4 worm cellular contexts compared by ENCODE assay signal in the genomic region with DNA sequence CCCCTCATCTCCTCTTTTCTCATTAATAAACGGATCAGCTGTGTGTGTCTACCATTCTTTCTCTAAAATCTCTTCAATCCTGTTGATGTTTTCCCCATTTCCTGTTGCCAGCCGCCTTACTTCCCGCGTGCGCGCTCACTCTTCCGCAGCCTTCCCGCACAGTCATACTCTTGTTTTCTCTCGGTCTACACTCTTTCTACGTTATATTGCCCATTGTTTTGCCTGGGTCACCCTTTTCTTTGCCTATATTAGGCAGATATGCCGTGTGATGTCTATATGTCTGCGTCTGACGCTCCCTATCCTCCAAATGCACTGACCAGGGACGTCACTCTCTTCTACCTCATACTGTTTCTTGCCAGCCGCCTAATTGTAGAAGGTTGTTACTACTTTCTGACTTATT.
TF ChIP-seq lines count a peak whose summit lies in the region.

No protein-coding gene starts in this region.

TF ChIP-seq in whole organism, L2 larva, 48 proteins besides CTCF, POLR2A, EP300 and RAD21 (continues in another document):
- TF ChIP-seq elt-1 (tag; optimal IDR thresholded peaks at IDR 0.05; lab: Kevin White, UChicago) (no peak), elt-3 (tag; optimal IDR thresholded peaks at IDR 0.05; lab: Kevin White, UChicago) (no peak), peb-1 (tag; optimal IDR thresholded peaks at IDR 0.05; lab: Kevin White, UChicago) (peak; percentile 95), F13H6.1 (tag; optimal IDR thresholded peaks at IDR 0.05; lab: Kevin White, UChicago) (peak; percentile 41), ztf-4 (tag; optimal IDR thresholded peaks at IDR 0.05; lab: Kevin White, UChicago) (no peak), ceh-16 (tag; optimal IDR thresholded peaks at IDR 0.05; lab: Kevin White, UChicago) (no peak), C34F6.9 (tag; optimal IDR thresholded peaks at IDR 0.05; lab: Kevin White, UChicago) (peak; percentile 29), Y55F3AM.14 (GFP tag; optimal IDR thresholded peaks at IDR 0.05; lab: Kevin White, UChicago) (peak; percentile 23), aly-2 (tag; optimal IDR thresholded peaks at IDR 0.05; lab: Kevin White, UChicago) (no peak), skn-1 (tag; optimal IDR thresholded peaks at IDR 0.05; lab: Kevin White, UChicago) (no peak), lin-11 (tag; optimal IDR thresholded peaks at IDR 0.05; lab: Kevin White, UChicago) (no peak), unc-39 (tag; optimal IDR thresholded peaks at IDR 0.05; lab: Kevin White, UChicago) (no peak), nhr-25 (tag; optimal IDR thresholded peaks at IDR 0.05; lab: Kevin White, UChicago) (peak; percentile 73), ama-1 (optimal IDR thresholded peaks at IDR 0.05; lab: Kevin White, UChicago) (no peak), mdl-1 (tag; optimal IDR thresholded peaks at IDR 0.05; lab: Kevin White, UChicago) (peak in 1 of 2 experiments; percentile 29), lsy-2 (tag; optimal IDR thresholded peaks at IDR 0.05; lab: Kevin White, UChicago) (peak in 1 of 2 experiments; percentile 40), zag-1 (tag; optimal IDR thresholded peaks at IDR 0.05; lab: Kevin White, UChicago) (no peak), nhr-6 (tag; optimal IDR thresholded peaks at IDR 0.05; lab: Kevin White, UChicago) (no peak), nhr-21 (tag; optimal IDR thresholded peaks at IDR 0.05; lab: Kevin White, UChicago) (peak; percentile 67), lin-39 (tag; optimal IDR thresholded peaks at IDR 0.05; lab: Kevin White, UChicago) (no peak), sma-9 (GFP tag; optimal IDR thresholded peaks at IDR 0.05; lab: Kevin White, UChicago) (no peak), sma-9 (tag; optimal IDR thresholded peaks at IDR 0.05; lab: Kevin White, UChicago) (no peak), mbf-1 (tag; optimal IDR thresholded peaks at IDR 0.05; lab: Kevin White, UChicago) (no peak)

TF ChIP-seq in whole organism, L4 larva, 104 proteins besides CTCF, POLR2A, EP300 and RAD21 (continues in another document):
- TF ChIP-seq nhr-6 (tag; optimal IDR thresholded peaks at IDR 0.05; lab: Kevin White, UChicago) (peak; percentile 17), mep-1 (tag; optimal IDR thresholded peaks at IDR 0.05; lab: Kevin White, UChicago) (peak; percentile 38), mxl-3 (GFP tag; optimal IDR thresholded peaks at IDR 0.05; lab: Kevin White, UChicago) (peak; percentile 82), spr-1 (tag; optimal IDR thresholded peaks at IDR 0.05; lab: Kevin White, UChicago) (peak; percentile 45), ceh-20 (GFP tag; IDR thresholded peaks at IDR 0.05; lab: Robert Waterston, UW) (no peak), rbr-2 (tag; optimal IDR thresholded peaks at IDR 0.05; lab: Kevin White, UChicago) (peak; percentile 28), lim-7 (GFP tag; IDR thresholded peaks at IDR 0.05; lab: Robert Waterston, UW) (no peak), hmg-1.1 (GFP tag; IDR thresholded peaks at IDR 0.05; lab: Robert Waterston, UW) (peak; percentile 29; the same call in 1 of the 2 replicates), nhr-111 (GFP tag; optimal IDR thresholded peaks at IDR 0.05; lab: Kevin White, UChicago) (no peak), aha-1 (tag; lab: Kevin White, UChicago) (peak; percentile 86), zip-11 (GFP tag; IDR thresholded peaks at IDR 0.05; lab: Robert Waterston, UW) (no peak), madf-9 (GFP tag; conservative IDR thresholded peaks at IDR 0.05; lab: Robert Waterston, UW) (peak; percentile 71), unc-62 (GFP tag; optimal IDR thresholded peaks at IDR 0.05 in 1 of 2; lab: Kevin White, UChicago) (peak in 1 of 2 experiments; percentile 57), unc-62 (tag; optimal IDR thresholded peaks at IDR 0.05; lab: Kevin White, UChicago) (no peak), snpc-1.2 (GFP tag; IDR thresholded peaks at IDR 0.05; lab: Robert Waterston, UW) (no peak), mdl-1 (tag; optimal IDR thresholded peaks at IDR 0.05; lab: Kevin White, UChicago) (peak; percentile 27 to 84), nhr-25 (tag; optimal IDR thresholded peaks at IDR 0.05; lab: Kevin White, UChicago; ENCODE audit: borderline replicate concordance, insufficient read depth) (peak; percentile 48), lin-38 (GFP tag; IDR thresholded peaks at IDR 0.05; lab: Robert Waterston, UW) (no peak), daf-16 (GFP tag; optimal IDR thresholded peaks at IDR 0.05; lab: Kevin White, UChicago) (no peak), daf-16 (tag; optimal IDR thresholded peaks at IDR 0.05; lab: Kevin White, UChicago) (peak; percentile 19), nhr-48 (tag; optimal IDR thresholded peaks at IDR 0.05; lab: Kevin White, UChicago) (peak; percentile 44), hlh-30 (tag; optimal IDR thresholded peaks at IDR 0.05; lab: Kevin White, UChicago; ENCODE audit: insufficient read depth) (peak; percentile 86)

TF ChIP-seq in whole organism, late embryonic, 69 proteins besides CTCF, POLR2A, EP300 and RAD21 (continues in another document):
- peak; percentile 17 for TF ChIP-seq syd-9 (tag; optimal IDR thresholded peaks at IDR 0.05; lab: Kevin White, UChicago)
- peak; percentile 3 for TF ChIP-seq pqm-1 (tag; optimal IDR thresholded peaks at IDR 0.05; lab: Kevin White, UChicago)
- peak; percentile 48 for TF ChIP-seq nfya-1 (tag; optimal IDR thresholded peaks at IDR 0.05; lab: Kevin White, UChicago)
- TF ChIP-seq unc-42 (tag; optimal IDR thresholded peaks at IDR 0.05; lab: Kevin White, UChicago): peak; percentile 13
- TF ChIP-seq ceh-22 (tag; optimal IDR thresholded peaks at IDR 0.05; lab: Kevin White, UChicago): no peak
- TF ChIP-seq ceh-2 (tag; optimal IDR thresholded peaks at IDR 0.05; lab: Kevin White, UChicago): peak; percentile 64
- peak; percentile 31 for TF ChIP-seq rnt-1 (tag; optimal IDR thresholded peaks at IDR 0.05; lab: Kevin White, UChicago)
- peak; percentile 83 for TF ChIP-seq pros-1 (tag; optimal IDR thresholded peaks at IDR 0.05; lab: Kevin White, UChicago)
- TF ChIP-seq pag-3 (tag; optimal IDR thresholded peaks at IDR 0.05; lab: Kevin White, UChicago; ENCODE audit: borderline replicate concordance): no peak
- peak; percentile 46 for TF ChIP-seq madf-2 (tag; optimal IDR thresholded peaks at IDR 0.05; lab: Kevin White, UChicago)
- TF ChIP-seq dve-1 (tag; optimal IDR thresholded peaks at IDR 0.05; lab: Kevin White, UChicago): peak; percentile 31
- TF ChIP-seq elt-2 (tag; optimal IDR thresholded peaks at IDR 0.05; lab: Kevin White, UChicago): peak; percentile 39
- no peak for TF ChIP-seq unc-3 (GFP tag; conservative IDR thresholded peaks at IDR 0.05; lab: Robert Waterston, UW)
- no peak for TF ChIP-seq unc-3 (tag; optimal IDR thresholded peaks at IDR 0.05; lab: Kevin White, UChicago)
- peak; percentile 28 for TF ChIP-seq mec-3 (tag; optimal IDR thresholded peaks at IDR 0.05; lab: Kevin White, UChicago; ENCODE audit: borderline replicate concordance)
- peak; percentile 67 for TF ChIP-seq sox-2 (GFP tag; IDR thresholded peaks at IDR 0.05; lab: Robert Waterston, UW)
- peak; percentile 76 for TF ChIP-seq hlh-8 (tag; optimal IDR thresholded peaks at IDR 0.05; lab: Kevin White, UChicago)
- peak; percentile 75 for TF ChIP-seq ets-4 (tag; optimal IDR thresholded peaks at IDR 0.05; lab: Kevin White, UChicago)
- peak; percentile 79 for TF ChIP-seq ceh-31 (tag; optimal IDR thresholded peaks at IDR 0.05; lab: Kevin White, UChicago)
- TF ChIP-seq unc-55 (GFP tag; optimal IDR thresholded peaks at IDR 0.05; lab: Kevin White, UChicago): peak; percentile 69
- TF ChIP-seq pax-1 (tag; optimal IDR thresholded peaks at IDR 0.05; lab: Kevin White, UChicago): peak; percentile 79
- no peak for TF ChIP-seq fkh-6 (tag; optimal IDR thresholded peaks at IDR 0.05; lab: Kevin White, UChicago)
- no peak for TF ChIP-seq C08G9.2 (tag; optimal IDR thresholded peaks at IDR 0.05; lab: Kevin White, UChicago)
- peak; percentile 38 for TF ChIP-seq sdc-2 (tag; optimal IDR thresholded peaks at IDR 0.05; lab: Kevin White, UChicago)

TF ChIP-seq in whole organism, mixed stage, embryonic, 35 proteins besides CTCF, POLR2A, EP300 and RAD21 (continues in another document):
- no peak for TF ChIP-seq zip-8 (tag; optimal IDR thresholded peaks at IDR 0.05; lab: Kevin White, UChicago)
- TF ChIP-seq elt-3 (tag; optimal IDR thresholded peaks at IDR 0.05; lab: Kevin White, UChicago): peak; percentile 60
- no peak for TF ChIP-seq flh-1 (GFP tag; optimal IDR thresholded peaks at IDR 0.05; lab: Kevin White, UChicago)
- no peak for TF ChIP-seq nhr-76 (tag; optimal IDR thresholded peaks at IDR 0.05; lab: Kevin White, UChicago)
- no peak for TF ChIP-seq bed-3 (GFP tag; optimal IDR thresholded peaks at IDR 0.05; lab: Kevin White, UChicago)
- TF ChIP-seq M03D4.4 (tag; optimal IDR thresholded peaks at IDR 0.05; lab: Kevin White, UChicago): no peak
- no peak for TF ChIP-seq nhr-28 (tag; optimal IDR thresholded peaks at IDR 0.05; lab: Kevin White, UChicago)
- TF ChIP-seq mab-5 (tag; optimal IDR thresholded peaks at IDR 0.05; lab: Kevin White, UChicago): no peak
- TF ChIP-seq ceh-43 (GFP tag; optimal IDR thresholded peaks at IDR 0.05; lab: Kevin White, UChicago): no peak
- TF ChIP-seq lsy-2 (tag; optimal IDR thresholded peaks at IDR 0.05; lab: Kevin White, UChicago): no peak
- no peak for TF ChIP-seq ceh-83 (GFP tag; optimal IDR thresholded peaks at IDR 0.05; lab: Kevin White, UChicago)
- no peak for TF ChIP-seq ceh-39 (tag; optimal IDR thresholded peaks at IDR 0.05; lab: Kevin White, UChicago)
- peak; percentile 72 for TF ChIP-seq mls-2 (tag; optimal IDR thresholded peaks at IDR 0.05; lab: Kevin White, UChicago)
- TF ChIP-seq sem-2 (GFP tag; optimal IDR thresholded peaks at IDR 0.05; lab: Kevin White, UChicago): no peak
- peak; percentile 64 for TF ChIP-seq mep-1 (tag; optimal IDR thresholded peaks at IDR 0.05; lab: Kevin White, UChicago)
- no peak for TF ChIP-seq nhr-12 (tag; optimal IDR thresholded peaks at IDR 0.05; lab: Kevin White, UChicago)
- TF ChIP-seq ham-2 (GFP tag; optimal IDR thresholded peaks at IDR 0.05; lab: Kevin White, UChicago): peak; percentile 91
- TF ChIP-seq drap-1 (GFP tag; optimal IDR thresholded peaks at IDR 0.05; lab: Kevin White, UChicago): peak; percentile 47
- TF ChIP-seq elt-1 (tag; optimal IDR thresholded peaks at IDR 0.05; lab: Kevin White, UChicago; ENCODE audit: borderline replicate concordance, insufficient read depth): no peak
- TF ChIP-seq cnd-1 (tag; optimal IDR thresholded peaks at IDR 0.05; lab: Kevin White, UChicago): peak; percentile 65
- TF ChIP-seq unc-62 (GFP tag; optimal IDR thresholded peaks at IDR 0.05; lab: Kevin White, UChicago): peak; percentile 20
- no peak for TF ChIP-seq snpc-4 (tag; optimal IDR thresholded peaks at IDR 0.05; lab: Kevin White, UChicago)
- TF ChIP-seq nhr-237 (tag; optimal IDR thresholded peaks at IDR 0.05; lab: Kevin White, UChicago): peak; percentile 50
- TF ChIP-seq pha-4 (tag; optimal IDR thresholded peaks at IDR 0.05; lab: Kevin White, UChicago): peak; percentile 82
- TF ChIP-seq sptf-1 (tag; optimal IDR thresholded peaks at IDR 0.05; lab: Kevin White, UChicago): peak; percentile 63
- peak; percentile 17 for TF ChIP-seq lin-13 (tag; optimal IDR thresholded peaks at IDR 0.05; lab: Kevin White, UChicago)
- peak; percentile 35 for TF ChIP-seq hlh-1 (tag; optimal IDR thresholded peaks at IDR 0.05; lab: Kevin White, UChicago)
- TF ChIP-seq nhr-2 (tag; optimal IDR thresholded peaks at IDR 0.05; lab: Kevin White, UChicago): peak; percentile 75
